Worm (Caenorhabditis elegans): ENCODE results near the gene R193.1.
"Not testable (repeated sequence)": the region's sequence is repeated elsewhere in the genome, so short reads cannot be mapped to it uniquely, and the experiment has no call there.

The R193.1 gene

DNA sequence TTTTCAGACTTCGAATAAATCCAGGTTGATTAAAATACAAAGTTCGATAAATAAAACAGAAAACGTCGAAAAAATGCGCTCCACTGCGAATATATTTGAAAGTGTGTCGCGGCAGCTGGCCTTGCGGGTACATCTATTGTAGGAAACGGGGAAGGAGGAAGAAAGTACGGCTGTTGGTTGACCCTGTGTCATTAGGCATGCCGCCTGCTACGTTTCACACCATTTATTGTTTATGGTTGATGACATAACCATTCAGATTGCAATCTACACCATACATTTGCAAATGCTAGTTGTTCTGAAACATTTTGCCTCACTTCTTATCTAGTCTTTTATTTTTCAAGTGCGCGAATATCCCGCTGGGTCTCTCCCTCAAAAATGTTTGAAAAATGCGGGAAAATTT is 36.8 kb downstream of the R193.1 start, which contains the start of gene T13G4.4:
Gene T13G4.4, minus strand, starts transcription at position 97 of the 400 bp plus-strand sequence.
- TF ChIP-seq aha-1 (tag) (peak; percentile 77), ztf-11 (tag; optimal IDR thresholded peaks at IDR 0.05) (no peak), egl-27 (tag; optimal IDR thresholded peaks at IDR 0.05) (no peak), dve-1 (tag; optimal IDR thresholded peaks at IDR 0.05; ENCODE audit: insufficient read depth) (no peak)

DNA sequence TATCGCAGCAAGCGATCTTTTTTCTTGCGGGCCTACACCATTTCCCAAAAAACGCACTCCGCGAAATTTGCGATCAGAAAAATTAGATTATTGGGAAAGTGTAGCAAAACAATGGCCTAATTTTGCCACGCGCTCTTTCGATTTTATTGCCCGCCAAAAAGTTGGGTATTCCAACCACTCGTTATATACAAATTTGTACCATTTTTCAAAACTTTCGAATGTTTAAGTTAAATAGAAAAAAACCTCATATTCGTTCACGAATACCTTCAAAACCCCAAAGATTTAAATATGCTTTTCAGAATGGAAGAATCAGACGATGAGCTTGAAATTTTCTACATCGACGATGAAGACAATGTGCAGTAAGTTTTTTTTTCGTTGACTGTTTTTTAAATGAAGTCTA is 38.1 kb downstream of the R193.1 start, which contains the start of gene T13G4.1:
Gene T13G4.1, plus strand, starts transcription at position 301 of the 400 bp plus-strand sequence.
- TF ChIP-seq dmd-6 (GFP tag; IDR thresholded peaks at IDR 0.05), result no peak
- no peak for TF ChIP-seq unc-39 (tag; optimal IDR thresholded peaks at IDR 0.05)
- TF ChIP-seq ctbp-1 (GFP tag; IDR thresholded peaks at IDR 0.05), result no peak
- TF ChIP-seq ceh-62 (tag; optimal IDR thresholded peaks at IDR 0.05), result no peak
- no peak for TF ChIP-seq R02D3.7 (tag; optimal IDR thresholded peaks at IDR 0.05)
- TF ChIP-seq lir-3 (tag; optimal IDR thresholded peaks at IDR 0.05), result no peak
- TF ChIP-seq daf-16 (GFP tag; optimal IDR thresholded peaks at IDR 0.05), result no peak
- no peak for TF ChIP-seq daf-16 (tag; optimal IDR thresholded peaks at IDR 0.05)
- TF ChIP-seq cey-2 (tag; optimal IDR thresholded peaks at IDR 0.05; ENCODE audit: borderline replicate concordance, insufficient read depth), result no peak

DNA sequence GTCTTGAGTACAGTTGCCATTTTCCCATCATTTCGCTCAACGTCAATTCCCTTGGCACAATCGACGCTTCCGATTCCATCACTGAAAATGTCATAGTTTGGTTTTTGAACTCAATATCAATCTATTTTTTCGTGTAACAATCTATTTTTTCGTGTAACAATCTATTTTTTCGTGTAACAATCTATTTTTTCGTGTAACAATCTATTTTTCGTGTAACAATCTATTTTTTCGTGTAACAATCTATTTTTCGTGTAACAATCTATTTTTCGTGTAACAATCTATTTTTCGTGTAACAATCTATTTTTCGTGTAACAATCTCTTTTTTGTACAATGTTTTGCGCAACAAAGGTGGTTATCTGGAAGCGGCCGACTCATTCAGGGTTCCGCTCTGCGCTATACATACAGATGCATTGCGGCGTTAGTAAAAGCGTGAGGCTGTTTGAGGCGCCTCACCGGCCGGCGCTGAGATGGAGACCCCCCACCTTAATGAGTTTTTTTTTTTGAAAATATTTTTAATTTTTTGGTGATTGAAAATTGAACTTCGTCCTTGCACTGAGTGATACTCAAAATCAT is 40.5 kb downstream of the R193.1 start:
- TF ChIP-seq unc-62 (GFP tag; optimal IDR thresholded peaks at IDR 0.05 in 1 of 2), result peak in 1 of 2 experiments; percentile 73
- not testable (repeated sequence) for TF ChIP-seq unc-62 (tag; optimal IDR thresholded peaks at IDR 0.05)

DNA sequence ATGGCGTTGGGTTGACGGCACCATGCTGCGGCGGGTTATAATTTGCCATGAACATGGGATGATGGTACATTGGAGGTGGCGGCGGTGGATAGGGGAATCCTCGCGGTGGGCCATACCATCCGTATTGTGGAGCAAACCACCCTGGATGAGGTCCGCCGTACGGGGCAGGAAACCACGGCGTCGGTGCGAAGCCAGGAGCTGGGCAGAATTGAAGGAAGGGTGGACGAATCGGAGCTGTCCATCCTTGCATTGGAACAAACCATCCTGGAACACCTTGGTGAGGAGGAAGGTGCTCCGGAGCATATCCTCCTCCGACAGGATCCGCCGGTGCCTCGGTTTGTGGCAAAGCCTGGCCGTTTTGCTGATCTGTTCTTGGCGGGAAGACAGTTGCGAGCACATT is 47.9 kb downstream of the R193.1 start:
- no peak for TF ChIP-seq mxl-2 (GFP tag; conservative IDR thresholded peaks at IDR 0.05)
- no peak for TF ChIP-seq Y48G9A.11 (GFP tag; IDR thresholded peaks at IDR 0.05)
- peak; percentile 78 for TF ChIP-seq aha-1 (tag)
- TF ChIP-seq unc-39 (tag; optimal IDR thresholded peaks at IDR 0.05), result no peak
- TF ChIP-seq nhr-76 (tag; optimal IDR thresholded peaks at IDR 0.05), result no peak
- peak; percentile 88 for TF ChIP-seq set-16 (GFP tag; IDR thresholded peaks at IDR 0.05)

All from whole organism, L4 larva.